Fruit fly (Drosophila melanogaster) whole organism, prepupa: Measurements from ENCODE around the gene Pep.

ENCODE experiments used
- Blimp-1 ChIP-seq: fragments of 200-800 bp; sonication (Bioruptor generic); optimal IDR thresholded peaks from 3 replicates; lab custom pipeline; 2017; ENCODE audit warnings: missing biosample characterization, missing genetic modification characterization, mild to moderate bottlenecking, moderate library complexity, missing genetic modification reagents
- CG10669 ChIP-seq: fragments of 200-800 bp; sonication (Bioruptor generic); optimal IDR thresholded peaks from 3 replicates; lab custom pipeline; 2018; ENCODE audit warnings: missing biosample characterization, mild to moderate bottlenecking, missing genetic modification characterization, moderate library complexity
- CG11294 ChIP-seq: fragments of 200-800 bp; sonication (Bioruptor generic); IDR thresholded peaks from 2 replicates; pipeline ENCODE4 v1.3.6; 2022; ENCODE audit warnings: missing biosample characterization, missing genetic modification characterization
- CG15336 ChIP-seq: fragments of 200-800 bp; sonication (Bioruptor generic); IDR thresholded peaks from 2 replicates; pipeline ENCODE4 v1.3.6; 2022; ENCODE audit warnings: missing biosample characterization, missing genetic modification characterization
- CG1621 ChIP-seq: fragments of 200-800 bp; sonication (Bioruptor generic); optimal IDR thresholded peaks from 3 replicates; lab custom pipeline; 2018; ENCODE audit warnings: missing biosample characterization, mild to moderate bottlenecking, missing genetic modification characterization
- CG16779 ChIP-seq: fragments of 200-800 bp; sonication (Bioruptor generic); optimal IDR thresholded peaks from 3 replicates; lab custom pipeline; 2017; ENCODE audit warnings: missing biosample characterization, mild to moderate bottlenecking, missing genetic modification characterization
- CG32006 ChIP-seq: fragments of 200-800 bp; sonication (Bioruptor generic); optimal IDR thresholded peaks from 3 replicates; lab custom pipeline; 2017; ENCODE audit warnings: missing biosample characterization, mild to moderate bottlenecking, missing genetic modification characterization
- CG34406 ChIP-seq: fragments of 200-800 bp; sonication (Bioruptor generic); optimal IDR thresholded peaks from 3 replicates; lab custom pipeline; 2016; ENCODE audit warnings: missing biosample characterization, missing genetic modification characterization
- CG6163 ChIP-seq: fragments of 200-800 bp; sonication (Bioruptor generic); IDR thresholded peaks from 3 replicates; pipeline ENCODE4 v1.3.6; 2022; ENCODE audit warnings: missing biosample characterization, missing genetic modification characterization
- CG6276 ChIP-seq: fragments of 200-800 bp; sonication (Bioruptor generic); optimal IDR thresholded peaks from 2 replicates; lab custom pipeline; 2017; ENCODE audit warnings: missing biosample characterization, mild to moderate bottlenecking, missing genetic modification characterization
- CG6792 ChIP-seq: fragments of 200-800 bp; sonication (Bioruptor generic); optimal IDR thresholded peaks from 3 replicates; lab custom pipeline; 2016; ENCODE audit warnings: missing biosample characterization, missing genetic modification characterization
- CG6854 ChIP-seq: fragments of 200-800 bp; sonication (Bioruptor generic); optimal IDR thresholded peaks from 2 replicates; lab custom pipeline; 2017; ENCODE audit warnings: missing biosample characterization, mild to moderate bottlenecking, missing genetic modification characterization
- CG8119 ChIP-seq: fragments of 200-800 bp; sonication (Bioruptor generic); IDR thresholded peaks from 3 replicates; pipeline ENCODE4 v1.3.6; 2022; ENCODE audit warnings: missing biosample characterization, missing genetic modification characterization
- CG8632 ChIP-seq: fragments of 200-800 bp; sonication (Bioruptor generic); optimal IDR thresholded peaks from 3 replicates; lab custom pipeline; 2016; ENCODE audit warnings: missing biosample characterization, missing genetic modification characterization
- Eip75B ChIP-seq: fragments of 200-800 bp; sonication (Bioruptor generic); optimal IDR thresholded peaks from 3 replicates; lab custom pipeline; 2016; ENCODE audit warnings: missing biosample characterization, missing genetic modification characterization
- Eip78C ChIP-seq: fragments of 200-800 bp; sonication (Bioruptor generic); peaks from one replicate; lab custom pipeline; 2016; ENCODE audit warnings: missing biosample characterization, missing genetic modification characterization
- Ets21C ChIP-seq: fragments of 200-800 bp; sonication (Bioruptor generic); optimal IDR thresholded peaks from 3 replicates; lab custom pipeline; 2016; ENCODE audit warnings: missing biosample characterization, missing genetic modification characterization
- Ets96B ChIP-seq: fragments of 200-800 bp; optimal IDR thresholded peaks from 2 replicates; lab custom pipeline; 2019; ENCODE audit warnings: missing biosample characterization, mild to moderate bottlenecking, missing genetic modification characterization, moderate library complexity
- Hr39 ChIP-seq: fragments of 200-800 bp; sonication (Bioruptor generic); optimal IDR thresholded peaks from 2 replicates; lab custom pipeline; 2016; ENCODE audit warnings: missing biosample characterization, missing genetic modification characterization
- Hr4 ChIP-seq: fragments of 200-800 bp; sonication (Bioruptor generic); optimal IDR thresholded peaks from 3 replicates; lab custom pipeline; 2016; ENCODE audit warnings: missing biosample characterization, missing genetic modification characterization
- Lpt ChIP-seq: fragments of 200-800 bp; sonication (Bioruptor generic); optimal IDR thresholded peaks from 3 replicates; lab custom pipeline; 2016; ENCODE audit warnings: missing biosample characterization, missing genetic modification characterization
- Met ChIP-seq: fragments of 200-800 bp; sonication (Bioruptor generic); optimal IDR thresholded peaks from 3 replicates; lab custom pipeline; 2016; ENCODE audit warnings: missing biosample characterization, missing genetic modification characterization
- Smox ChIP-seq: fragments of 200-800 bp; sonication (Bioruptor generic); optimal IDR thresholded peaks from 3 replicates; lab custom pipeline; 2016; ENCODE audit warnings: missing biosample characterization, missing genetic modification characterization
- Sox102F ChIP-seq: fragments of 200-800 bp; sonication (Bioruptor generic); optimal IDR thresholded peaks from 2 replicates; lab custom pipeline; 2016; ENCODE audit warnings: missing biosample characterization, mild to moderate bottlenecking, missing genetic modification characterization
- Sox15 ChIP-seq: fragments of 200-800 bp; sonication (Bioruptor generic); optimal IDR thresholded peaks from 3 replicates; lab custom pipeline; 2016; ENCODE audit warnings: missing biosample characterization, missing genetic modification characterization
- achi ChIP-seq: fragments of 200-800 bp; sonication (Bioruptor generic); optimal IDR thresholded peaks from 3 replicates; lab custom pipeline; 2016; ENCODE audit warnings: missing biosample characterization, missing genetic modification characterization
- acj6 ChIP-seq: fragments of 200-800 bp; sonication (Bioruptor generic); optimal IDR thresholded peaks from 3 replicates; lab custom pipeline; 2016; ENCODE audit warnings: missing biosample characterization, missing genetic modification characterization
- cyc ChIP-seq: fragments of 200-800 bp; sonication (Bioruptor generic); optimal IDR thresholded peaks from 3 replicates; lab custom pipeline; 2016; ENCODE audit warnings: missing biosample characterization, missing genetic modification characterization
- dsx ChIP-seq: fragments of 200-800 bp; optimal IDR thresholded peaks from 3 replicates; lab custom pipeline; 2019; ENCODE audit warnings: missing biosample characterization, mild to moderate bottlenecking, missing genetic modification characterization, moderate library complexity; ENCODE audit not compliant: poor library complexity, severe bottlenecking
- eg ChIP-seq: fragments of 200-800 bp; sonication (Bioruptor generic); IDR thresholded peaks from 3 replicates; pipeline ENCODE4 v1.3.6; 2022; ENCODE audit warnings: missing biosample characterization, missing genetic modification characterization
- esn ChIP-seq: fragments of 200-800 bp; sonication (Bioruptor generic); optimal IDR thresholded peaks from 2 replicates; lab custom pipeline; 2016; ENCODE audit warnings: missing biosample characterization, mild to moderate bottlenecking, missing genetic modification characterization, moderate library complexity
- fd59A ChIP-seq: fragments of 200-800 bp; sonication (Bioruptor generic); optimal IDR thresholded peaks from 2 replicates; lab custom pipeline; 2017; ENCODE audit warnings: missing biosample characterization, mild to moderate bottlenecking, missing genetic modification characterization, missing genetic modification reagents
- fd85E ChIP-seq: fragments of 200-800 bp; sonication (Bioruptor generic); optimal IDR thresholded peaks from 3 replicates; lab custom pipeline; 2016; ENCODE audit warnings: missing biosample characterization, missing genetic modification characterization
- fkh ChIP-seq: fragments of 200-800 bp; sonication (Bioruptor generic); optimal IDR thresholded peaks from 3 replicates; lab custom pipeline; 2017; ENCODE audit warnings: missing biosample characterization, mild to moderate bottlenecking, missing genetic modification characterization, moderate library complexity
- lz ChIP-seq: fragments of 200-800 bp; sonication (Bioruptor generic); optimal IDR thresholded peaks from 3 replicates; lab custom pipeline; 2016; ENCODE audit warnings: missing biosample characterization, missing genetic modification characterization
- pdm3 ChIP-seq: fragments of 200-800 bp; sonication (Bioruptor generic); optimal IDR thresholded peaks from 3 replicates; lab custom pipeline; 2016; ENCODE audit warnings: missing biosample characterization, missing genetic modification characterization
- salr ChIP-seq, 2 experiments: fragments of 200-800 bp; sonication (Bioruptor generic); optimal IDR thresholded peaks; 3 replicates each; lab custom pipeline; 2016 to 2018; ENCODE audit warnings: missing biosample characterization in 2 of 2, missing genetic modification characterization in 2 of 2, mild to moderate bottlenecking in 1 of 2
- spab ChIP-seq: fragments of 200-800 bp; sonication (Bioruptor generic); optimal IDR thresholded peaks from 2 replicates; lab custom pipeline; 2017; ENCODE audit warnings: missing biosample characterization, mild to moderate bottlenecking, missing genetic modification characterization, missing genetic modification reagents
- ss ChIP-seq, 2 experiments: fragments of 200-800 bp; sonication (Bioruptor generic); optimal IDR thresholded peaks; 2 replicates in 1 of 2; 3 replicates in 1 of 2; lab custom pipeline; 2017 to 2018; ENCODE audit warnings: mild to moderate bottlenecking in 2 of 2, missing biosample characterization in 2 of 2, missing genetic modification characterization in 2 of 2, moderate library complexity in 1 of 2
- topi ChIP-seq: fragments of 200-800 bp; sonication (Bioruptor generic); optimal IDR thresholded peaks from 3 replicates; lab custom pipeline; 2016; ENCODE audit warnings: missing biosample characterization, missing genetic modification characterization
- vri ChIP-seq: fragments of 200-800 bp; sonication (Bioruptor generic); optimal IDR thresholded peaks from 3 replicates; lab custom pipeline; 2016; ENCODE audit warnings: missing biosample characterization, mild to moderate bottlenecking, missing genetic modification characterization

Pep gene

dm6 chr3L:17668945-17669779 is 24.3 kb upstream of the Pep start, which contains the start of gene Crtc (continued):
- no peak for TF ChIP-seq spab
- TF ChIP-seq Lpt (GFP tag; lab: Kevin White, UChicago), result no peak
- TF ChIP-seq CG6854, result peak; percentile 42
- TF ChIP-seq dsx (GFP tag; lab: Kevin White, UChicago), result no peak
- TF ChIP-seq Ets96B (tag; lab: Kevin White, UChicago), result no peak
- TF ChIP-seq CG8632, result no peak
- TF ChIP-seq pdm3, result peak; percentile 16
- no peak for TF ChIP-seq CG1621 (tag; lab: Kevin White, UChicago)
- no peak for TF ChIP-seq salr (GFP tag; optimal IDR thresholded peaks at IDR 0.05; lab: Kevin White, UChicago)
- TF ChIP-seq fd59A (GFP tag; lab: Kevin White, UChicago), result no peak
- TF ChIP-seq CG32006 (GFP tag; lab: Kevin White, UChicago), result no peak
- peak in 1 of 2 experiments; percentile 34 for TF ChIP-seq ss (GFP tag; optimal IDR thresholded peaks at IDR 0.05; lab: Kevin White, UChicago)
- no peak for TF ChIP-seq CG34406 (GFP tag; lab: Kevin White, UChicago)
- no peak for TF ChIP-seq esn (GFP tag; lab: Kevin White, UChicago)
- TF ChIP-seq CG10669, result no peak
- no peak for TF ChIP-seq CG11294 (GFP tag; lab: Robert Waterston, UW)
- no peak for TF ChIP-seq Ets21C
- TF ChIP-seq fkh, result no peak
- TF ChIP-seq fd85E (GFP tag; lab: Kevin White, UChicago), result peak; percentile 3
- no peak for TF ChIP-seq topi (GFP tag; lab: Kevin White, UChicago)
- TF ChIP-seq acj6 (GFP tag; lab: Kevin White, UChicago), result no peak
- TF ChIP-seq cyc, result peak; percentile 21
- TF ChIP-seq CG16779 (tag; lab: Kevin White, UChicago), result peak; percentile 51
- TF ChIP-seq lz (GFP tag; lab: Kevin White, UChicago), result no peak
- peak; percentile 53 for TF ChIP-seq Eip78C (GFP tag; lab: Kevin White, UChicago)
- TF ChIP-seq Sox15 (GFP tag; lab: Kevin White, UChicago), result no peak
- no peak for TF ChIP-seq Sox102F (GFP tag; lab: Kevin White, UChicago)
- TF ChIP-seq vri, result no peak
- TF ChIP-seq Eip75B (GFP tag; lab: Kevin White, UChicago), result no peak
- no peak for TF ChIP-seq CG6792 (GFP tag; lab: Kevin White, UChicago)
- peak; percentile 9 for TF ChIP-seq Hr4 (GFP tag; lab: Kevin White, UChicago)
- no peak for TF ChIP-seq achi (GFP tag; lab: Kevin White, UChicago)
- TF ChIP-seq eg (GFP tag; lab: Robert Waterston, UW), result no peak
- TF ChIP-seq Hr39 (GFP tag; lab: Kevin White, UChicago), result peak; percentile 3
- no peak for TF ChIP-seq CG6276 (GFP tag; lab: Kevin White, UChicago)
- peak; percentile 22 for TF ChIP-seq Smox (GFP tag; lab: Kevin White, UChicago)
- no peak for TF ChIP-seq Met (GFP tag; lab: Kevin White, UChicago)
- no peak for TF ChIP-seq Blimp-1 (GFP tag; lab: Kevin White, UChicago)
- TF ChIP-seq CG6163 (GFP tag; lab: Robert Waterston, UW), result peak; percentile 57; the same call in 1 of the 3 replicates

DNA sequence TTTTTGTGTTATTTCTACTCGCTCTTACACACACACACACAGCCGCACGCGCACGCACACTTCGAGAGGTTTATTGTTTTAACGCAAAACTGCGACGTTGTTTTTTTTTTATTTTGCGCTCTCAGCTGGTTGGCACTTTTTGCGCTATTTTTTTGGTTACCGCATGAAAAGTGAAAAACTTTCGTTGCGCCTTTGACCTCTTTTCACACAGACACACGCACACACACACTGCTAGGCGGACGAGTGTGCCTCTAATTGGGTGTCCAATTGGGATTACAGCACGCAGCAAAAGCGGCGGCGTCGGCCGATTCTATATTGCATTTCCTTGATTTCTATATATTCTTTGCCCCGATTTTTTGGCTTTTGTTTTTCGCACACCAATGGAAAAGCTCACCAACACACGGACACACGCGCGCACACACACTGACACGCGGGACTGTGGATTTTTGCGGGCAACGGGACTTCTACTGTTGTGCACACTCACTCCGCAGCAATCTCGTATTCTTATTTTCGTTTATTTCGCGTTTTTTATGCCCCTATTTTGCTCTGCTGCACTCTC is 23.6 kb upstream of the Pep start:
- TF ChIP-seq CG6163 (GFP tag; lab: Robert Waterston, UW) (0 out of 3 replicates have a peak, but pooled peaks have one; percentile 21), eg (GFP tag; lab: Robert Waterston, UW) (peak; percentile 33; the same call in 1 of the 3 replicates), Sox102F (GFP tag; lab: Kevin White, UChicago) (no peak), CG6276 (GFP tag; lab: Kevin White, UChicago) (peak; percentile 41), CG32006 (GFP tag; lab: Kevin White, UChicago) (peak; percentile 29), Sox15 (GFP tag; lab: Kevin White, UChicago) (no peak), vri (peak; percentile 24), CG8119 (GFP tag; lab: Robert Waterston, UW) (peak; percentile 59; the same call in 2 of the 3 replicates), ss (GFP tag; optimal IDR thresholded peaks at IDR 0.05; lab: Kevin White, UChicago) (peak in 1 of 2 experiments; percentile 34), Blimp-1 (GFP tag; lab: Kevin White, UChicago) (peak; percentile 55), CG15336 (GFP tag; lab: Robert Waterston, UW) (peak; percentile 29; the same call in 1 of the 2 replicates), Lpt (GFP tag; lab: Kevin White, UChicago) (no peak), topi (GFP tag; lab: Kevin White, UChicago) (peak; percentile 3)
